Fruit fly (Drosophila melanogaster): ENCODE data around the gene nSyb.
A peak's percentile ranks its signal among the peaks of the same experiment; 100 is the strongest.

The nSyb gene

DNA sequence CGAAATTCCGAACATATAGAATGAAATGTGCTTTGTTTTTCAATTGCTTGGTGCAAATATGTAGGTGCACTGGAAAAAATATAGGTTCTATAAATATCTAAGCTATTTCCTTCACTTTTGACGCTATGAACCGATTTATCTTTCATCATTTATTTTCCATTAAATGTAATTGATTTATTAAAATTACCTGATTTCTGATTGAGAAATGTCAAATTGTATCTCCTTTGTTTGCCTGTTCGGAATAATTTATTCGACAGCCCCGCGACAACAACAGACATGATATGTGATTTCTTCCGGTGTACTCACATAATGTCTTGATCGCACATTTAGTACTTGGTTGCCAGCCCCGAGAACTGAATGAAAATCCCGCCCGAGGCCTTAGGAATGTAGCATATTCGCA lies 27.9 kb downstream of the nSyb start (continued):
- TF ChIP-seq nmo (GFP tag; optimal IDR thresholded peaks at IDR 0.05) (peak; percentile 34), yki (optimal IDR thresholded peaks at IDR 0.05) (no peak), sug (tag; optimal IDR thresholded peaks at IDR 0.05) (no peak), onecut (GFP tag; IDR thresholded peaks at IDR 0.05) (no peak), CG16815 (GFP tag; optimal IDR thresholded peaks at IDR 0.05) (peak; percentile 14), crc (GFP tag; optimal IDR thresholded peaks at IDR 0.05) (no peak), jumu (GFP tag; optimal IDR thresholded peaks at IDR 0.05) (no peak), Ets65A (GFP tag) (peak; percentile 94), CG8290 (GFP tag; optimal IDR thresholded peaks at IDR 0.05) (no peak), CG8290 (tag; optimal IDR thresholded peaks at IDR 0.05) (peak in 1 of 2 experiments; percentile 25), lilli (GFP tag; optimal IDR thresholded peaks at IDR 0.05) (peak; percentile 59), NFAT (GFP tag; IDR thresholded peaks at IDR 0.05) (peak; percentile 55; the same call in 1 of the 2 replicates), ap (GFP tag; IDR thresholded peaks at IDR 0.05) (no peak), CG16779 (GFP tag; IDR thresholded peaks at IDR 0.05) (no peak), al (GFP tag; IDR thresholded peaks at IDR 0.05) (peak; percentile 67), Bdp1 (GFP tag; optimal IDR thresholded peaks at IDR 0.05) (no peak), Fer1 (GFP tag; optimal IDR thresholded peaks at IDR 0.05) (no peak), oc (tag; optimal IDR thresholded peaks at IDR 0.05) (no peak), CG9876 (GFP tag; optimal IDR thresholded peaks at IDR 0.05) (no peak), Hsf (GFP tag; optimal IDR thresholded peaks at IDR 0.05) (peak; percentile 4), sim (GFP tag; IDR thresholded peaks at IDR 0.05) (no peak), CG2129 (GFP tag; IDR thresholded peaks at IDR 0.05; ENCODE audit: partially characterized antibody) (no peak), CG31441 (GFP tag; IDR thresholded peaks at IDR 0.05) (peak; percentile 31; the same call in 1 of the 2 replicates), CG4617 (GFP tag; optimal IDR thresholded peaks at IDR 0.05; ENCODE audit: borderline replicate concordance) (no peak), ATbp (GFP tag; optimal IDR thresholded peaks at IDR 0.05) (no peak), CG11695 (GFP tag; IDR thresholded peaks at IDR 0.05) (peak; percentile 47; the same call in 1 of the 3 replicates), sna (GFP tag; IDR thresholded peaks at IDR 0.05; ENCODE audit: partially characterized antibody) (no peak), Hey (tag; optimal IDR thresholded peaks at IDR 0.05) (no peak), amos (GFP tag; IDR thresholded peaks at IDR 0.05; ENCODE audit: partially characterized antibody) (no peak), Gug (GFP tag; IDR thresholded peaks at IDR 0.05) (peak; percentile 57; the same call in 2 of the 4 replicates), Chrac-16 (GFP tag; optimal IDR thresholded peaks at IDR 0.05) (peak; percentile 9), dpn (GFP tag; optimal IDR thresholded peaks at IDR 0.05) (peak; percentile 45 to 58), phol (tag; optimal IDR thresholded peaks at IDR 0.05) (peak; percentile 34), B-H2 (GFP tag; optimal IDR thresholded peaks at IDR 0.05) (no peak), CG3065 (GFP tag; optimal IDR thresholded peaks at IDR 0.05) (no peak), gcm (GFP tag; optimal IDR thresholded peaks at IDR 0.05) (no peak), CG3726 (GFP tag; IDR thresholded peaks at IDR 0.05) (no peak), grau (tag; optimal IDR thresholded peaks at IDR 0.05) (peak; percentile 64), CG16863 (GFP tag; optimal IDR thresholded peaks at IDR 0.05) (peak; percentile 19), TFAM (GFP tag; optimal IDR thresholded peaks at IDR 0.05) (no peak), stwl (tag; optimal IDR thresholded peaks at IDR 0.05) (no peak), CG1647 (GFP tag; optimal IDR thresholded peaks at IDR 0.05) (no peak), unc-4 (GFP tag; IDR thresholded peaks at IDR 0.05; ENCODE audit: partially characterized antibody) (no peak), luna (GFP tag; optimal IDR thresholded peaks at IDR 0.05) (no peak), CG9215 (GFP tag; IDR thresholded peaks at IDR 0.05) (peak; percentile 59; the same call in 1 of the 2 replicates), NfI (GFP tag; optimal IDR thresholded peaks at IDR 0.05) (peak; percentile 21), Fer3 (tag; optimal IDR thresholded peaks at IDR 0.05) (peak; percentile 42), Pdp1 (GFP tag; optimal IDR thresholded peaks at IDR 0.05) (peak in 1 of 2 experiments; percentile 46), Meics (GFP tag; optimal IDR thresholded peaks at IDR 0.05) (peak; percentile 68), Lhr (GFP tag; optimal IDR thresholded peaks at IDR 0.05) (no peak), Atf6 (GFP tag; IDR thresholded peaks at IDR 0.05) (peak; percentile 70), chif (GFP tag; optimal IDR thresholded peaks at IDR 0.05) (peak in 1 of 2 experiments; percentile 13)
